Worm (Caenorhabditis elegans): ENCODE data around the gene K05F1.6.

- no peak for TF ChIP-seq ceh-43 (GFP tag; optimal IDR thresholded peaks at IDR 0.05)
- no peak for TF ChIP-seq snpc-4 (tag; optimal IDR thresholded peaks at IDR 0.05)
- no peak for TF ChIP-seq blmp-1 (tag; optimal IDR thresholded peaks at IDR 0.05)
- TF ChIP-seq sem-2 (GFP tag; optimal IDR thresholded peaks at IDR 0.05), result no peak
- TF ChIP-seq elt-3 (tag; optimal IDR thresholded peaks at IDR 0.05), result no peak
- no peak for TF ChIP-seq ces-1 (GFP tag; optimal IDR thresholded peaks at IDR 0.05)
- no peak for TF ChIP-seq unc-39 (tag; optimal IDR thresholded peaks at IDR 0.05)
- TF ChIP-seq nhr-28 (tag; optimal IDR thresholded peaks at IDR 0.05), result no peak
- no peak for TF ChIP-seq nhr-12 (tag; optimal IDR thresholded peaks at IDR 0.05)
- TF ChIP-seq pha-4 (tag; optimal IDR thresholded peaks at IDR 0.05), result no peak
- TF ChIP-seq mep-1 (tag; optimal IDR thresholded peaks at IDR 0.05), result no peak
- TF ChIP-seq ztf-11 (tag; optimal IDR thresholded peaks at IDR 0.05), result no peak
- TF ChIP-seq nhr-76 (tag; optimal IDR thresholded peaks at IDR 0.05), result no peak
- no peak for TF ChIP-seq lsy-2 (tag; optimal IDR thresholded peaks at IDR 0.05)
Measured at ce11 chrII:5785504-5785903, 3.2 kb downstream of the K05F1.6 start.
